Worm (Caenorhabditis elegans) whole organism, midembryonic: Measurements from ENCODE around the gene fbxc-33.

Experiments used
- T22C8.4 ChIP-seq: fragments of 200-800 bp; sonication (Bioruptor generic); IDR thresholded peaks from 2 replicates; pipeline ENCODE4 v1.3.6; 2022; ENCODE audit warnings: missing genetic modification characterization, missing compliant biosample characterization
- ztf-23 ChIP-seq: fragments of 200-800 bp; sonication (Bioruptor generic); IDR thresholded peaks from 2 replicates; pipeline ENCODE4 v1.3.6; 2022; ENCODE audit warnings: missing genetic modification reagents, missing genetic modification characterization, missing compliant biosample characterization

- no peak for TF ChIP-seq ztf-23 (GFP tag; lab: Robert Waterston, UW)
- no peak for TF ChIP-seq T22C8.4 (GFP tag; lab: Robert Waterston, UW)
Observed at ce11 chrII:923521-923920, 10.0 kb downstream of the fbxc-33 start, which contains the start of gene fbxc-28.
